Fruit fly (Drosophila melanogaster) whole organism, pupa: Measurements from ENCODE around the gene X11Lbeta.

ENCODE experiments used
- CG17806 ChIP-seq: fragments of 200-800 bp; sonication (Bioruptor generic); optimal IDR thresholded peaks from 2 replicates; lab custom pipeline; 2018; ENCODE audit warnings: missing biosample characterization, mild to moderate bottlenecking, missing genetic modification characterization, moderate library complexity
- CG32121 ChIP-seq: fragments of 200-800 bp; sonication (Bioruptor generic); IDR thresholded peaks from 2 replicates; pipeline ENCODE4 v1.3.6; 2022; ENCODE audit warnings: missing biosample characterization, missing genetic modification characterization
- CG4496 ChIP-seq: fragments of 200-800 bp; sonication (Bioruptor generic); IDR thresholded peaks from 3 replicates; pipeline ENCODE4 v1.3.6; 2022; ENCODE audit warnings: missing biosample characterization, missing genetic modification characterization
- EcR ChIP-seq: fragments of 200-800 bp; sonication (Bioruptor generic); optimal IDR thresholded peaks from 3 replicates; lab custom pipeline; 2019; ENCODE audit warnings: missing biosample characterization, missing genetic modification characterization, mild to moderate bottlenecking, moderate library complexity, missing genetic modification reagents

DNA sequence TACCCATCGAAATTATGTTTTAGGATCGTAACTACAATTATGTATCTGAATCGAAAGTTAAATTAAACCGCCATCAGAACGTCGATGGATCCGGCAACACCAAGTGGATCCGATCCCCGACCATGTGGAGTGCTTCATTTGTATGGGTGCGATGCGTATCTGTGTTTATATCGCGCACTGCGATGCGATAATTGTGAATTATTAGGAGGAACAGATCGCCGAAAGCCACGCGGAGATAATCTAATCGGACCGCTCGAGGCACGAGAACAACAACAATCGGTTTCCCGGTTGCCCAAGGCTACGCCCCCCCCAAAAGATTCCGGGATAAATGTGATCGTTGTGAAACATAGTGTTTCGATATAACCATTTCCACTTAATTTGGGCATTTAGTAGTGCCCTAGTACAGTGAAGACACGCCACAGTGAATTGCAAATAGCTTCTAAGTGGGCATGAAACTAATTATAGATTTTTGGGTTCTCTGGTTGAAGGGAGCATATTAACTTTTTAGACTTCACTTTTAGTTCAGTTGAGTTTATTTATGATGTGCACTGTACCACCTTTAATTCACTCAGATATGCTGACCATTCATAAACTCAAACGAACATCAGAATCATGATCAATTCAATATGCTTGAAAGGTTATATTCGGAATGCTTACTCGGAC lies 27.2 kb upstream of the X11Lbeta start:
- TF ChIP-seq CG4496 (GFP tag; lab: Robert Waterston, UW) (no peak), CG17806 (tag; lab: Kevin White, UChicago) (no peak), EcR (no peak), CG32121 (GFP tag; lab: Robert Waterston, UW) (no peak)
